Fruit fly (Drosophila melanogaster) whole organism, wandering third instar larva: ENCODE results near the gene CG10984.
A peak's percentile ranks its signal among the peaks of the same experiment; 100 is the strongest.

Experiments
- CG32264 ChIP-seq: fragments of 200-800 bp; sonication (Bioruptor generic); optimal IDR thresholded peaks from 2 replicates; lab custom pipeline; 2016; ENCODE audit warnings: missing biosample characterization, missing genetic modification characterization
- Dif ChIP-seq: fragments of 200-275, 200-300 bp; sonication (Bioruptor generic); optimal IDR thresholded peaks from 2 replicates; lab custom pipeline; 2018; ENCODE audit warnings: missing biosample characterization, missing genetic modification characterization; ENCODE audit not compliant: partially characterized antibody
- HLH106 ChIP-seq: fragments of 200-800 bp; optimal IDR thresholded peaks from 3 replicates; lab custom pipeline; 2019; ENCODE audit warnings: missing biosample characterization, mild to moderate bottlenecking, missing genetic modification characterization, moderate library complexity
- Hr78 ChIP-seq: fragments of >200 bp; optimal IDR thresholded peaks from 2 replicates; lab custom pipeline; 2017; ENCODE audit warnings: missing biosample characterization, missing genetic modification characterization
- Hr83 ChIP-seq: fragments of 200-300 bp; sonication (Bioruptor generic); optimal IDR thresholded peaks from 2 replicates; lab custom pipeline; 2016; ENCODE audit warnings: missing biosample characterization, mild to moderate bottlenecking, missing genetic modification characterization, moderate library complexity; ENCODE audit not compliant: poor library complexity, severe bottlenecking
- Jra ChIP-seq: sonication (Bioruptor generic); optimal IDR thresholded peaks from 2 replicates; lab custom pipeline; 2016; ENCODE audit warnings: missing biosample characterization, missing genetic modification characterization
- Myc ChIP-seq: fragments of >200 bp; optimal IDR thresholded peaks from 2 replicates; lab custom pipeline; 2017
- N ChIP-seq: fragments of >200 bp; optimal IDR thresholded peaks from 2 replicates; lab custom pipeline; 2018; ENCODE audit warnings: missing biosample characterization, missing external identifiers, missing genetic modification characterization
- OdsH ChIP-seq: fragments of 200-800 bp; sonication (Bioruptor generic); optimal IDR thresholded peaks from 2 replicates; lab custom pipeline; 2016; ENCODE audit warnings: missing biosample characterization, mild to moderate bottlenecking, missing genetic modification characterization
- Sp1 ChIP-seq: fragments of 200-800 bp; sonication (Bioruptor generic); optimal IDR thresholded peaks from 3 replicates; lab custom pipeline; 2019; ENCODE audit warnings: missing biosample characterization, mild to moderate bottlenecking, missing genetic modification characterization, moderate library complexity
- Vsx2 ChIP-seq: fragments of 200-300, 225-300 bp; sonication (Bioruptor generic); optimal IDR thresholded peaks from 2 replicates; lab custom pipeline; 2018; ENCODE audit warnings: missing biosample characterization, missing genetic modification characterization; ENCODE audit not compliant: partially characterized antibody
- br ChIP-seq: fragments of 200-800 bp; sonication (Bioruptor generic); optimal IDR thresholded peaks from 2 replicates; lab custom pipeline; 2016; ENCODE audit warnings: missing biosample characterization, missing genetic modification characterization
- brk ChIP-seq: fragments of 200-800 bp; sonication (Bioruptor generic); optimal IDR thresholded peaks from 2 replicates; lab custom pipeline; 2016; ENCODE audit warnings: missing biosample characterization, mild to moderate bottlenecking, missing genetic modification characterization
- dl ChIP-seq, 2 experiments: fragments of 175-275, 200-275 bp in 1 of 2; fragments of 200-275 bp in 1 of 2; sonication (Bioruptor generic); optimal IDR thresholded peaks; lab custom pipeline; 2018; ENCODE audit warnings: mild to moderate bottlenecking in 2 of 2, missing biosample characterization in 2 of 2, missing genetic modification characterization in 2 of 2, moderate library complexity in 2 of 2; ENCODE audit not compliant: partially characterized antibody in 2 of 2, insufficient read depth in 1 of 2
- dmrt93B ChIP-seq: fragments of 200-800 bp; sonication (Bioruptor generic); optimal IDR thresholded peaks from 2 replicates; lab custom pipeline; 2018; ENCODE audit warnings: missing biosample characterization, mild to moderate bottlenecking, missing genetic modification characterization
- dsf ChIP-seq: sonication (Bioruptor generic); optimal IDR thresholded peaks from 2 replicates; lab custom pipeline; 2016; ENCODE audit warnings: missing biosample characterization, missing genetic modification characterization, borderline replicate concordance
- fru ChIP-seq: fragments of 200-800 bp; sonication (Bioruptor generic); optimal IDR thresholded peaks from 3 replicates; lab custom pipeline; 2016; ENCODE audit warnings: missing biosample characterization, mild to moderate bottlenecking, missing genetic modification characterization
- h ChIP-seq: fragments of 200-800 bp; sonication (Bioruptor generic); optimal IDR thresholded peaks from 3 replicates; lab custom pipeline; 2016; ENCODE audit warnings: missing biosample characterization, mild to moderate bottlenecking, missing genetic modification characterization
- lola ChIP-seq: fragments of >200 bp; optimal IDR thresholded peaks from 2 replicates; lab custom pipeline; 2017; ENCODE audit warnings: missing biosample characterization, missing genetic modification characterization
- pan ChIP-seq: fragments of >200 bp; optimal IDR thresholded peaks from 2 replicates; lab custom pipeline; 2017
- psq ChIP-seq: fragments of 200-800 bp; sonication (Bioruptor generic); optimal IDR thresholded peaks from 3 replicates; lab custom pipeline; 2017; ENCODE audit warnings: missing biosample characterization, mild to moderate bottlenecking, missing genetic modification characterization, moderate library complexity
- rgr ChIP-seq: fragments of 200-800 bp; sonication (Bioruptor generic); optimal IDR thresholded peaks from 3 replicates; lab custom pipeline; 2016; ENCODE audit warnings: missing biosample characterization, mild to moderate bottlenecking, missing genetic modification characterization
- sage ChIP-seq: fragments of 200-800 bp; sonication (Bioruptor generic); optimal IDR thresholded peaks from 2 replicates; lab custom pipeline; 2016; ENCODE audit warnings: missing biosample characterization, mild to moderate bottlenecking, missing genetic modification characterization
- sv ChIP-seq: fragments of 200-800 bp; sonication (Bioruptor generic); optimal IDR thresholded peaks from 3 replicates; lab custom pipeline; 2016; ENCODE audit warnings: missing biosample characterization, missing genetic modification characterization
- tai ChIP-seq: sonication (Bioruptor generic); optimal IDR thresholded peaks from 2 replicates; lab custom pipeline; 2016; ENCODE audit warnings: missing biosample characterization, missing genetic modification characterization
- usp ChIP-seq: fragments of >200 bp; optimal IDR thresholded peaks from 2 replicates; lab custom pipeline; 2017; ENCODE audit warnings: missing biosample characterization, missing genetic modification characterization
- woc ChIP-seq: sonication (Bioruptor generic); optimal IDR thresholded peaks from 2 replicates; lab custom pipeline; 2016; ENCODE audit warnings: missing biosample characterization, mild to moderate bottlenecking, missing genetic modification characterization

The CG10984 gene

DNA sequence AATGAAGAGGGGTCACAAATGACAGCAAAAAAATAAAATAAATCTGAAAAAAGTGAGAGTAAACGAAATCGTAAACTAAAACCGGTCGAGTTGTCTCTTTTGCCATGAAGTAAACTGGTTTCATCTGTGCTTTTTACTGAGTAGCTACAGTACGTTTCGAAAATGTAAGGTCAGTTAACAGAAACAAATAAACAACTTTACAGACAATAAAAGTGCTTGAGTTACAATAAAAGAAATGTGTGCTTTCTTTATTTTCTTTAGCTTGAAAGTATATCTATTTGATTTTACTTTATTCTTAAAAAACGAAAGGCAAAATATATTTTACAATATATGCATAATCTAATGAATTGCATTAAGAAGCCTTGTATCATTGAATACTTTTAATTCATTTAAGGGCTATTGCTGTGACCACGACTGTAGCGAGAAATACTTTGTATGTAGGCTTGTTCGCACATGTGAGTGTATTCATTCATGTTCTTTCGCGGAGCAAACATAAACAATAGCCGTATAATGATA, 43.1 kb downstream of the CG10984 start (continued):
- TF ChIP-seq OdsH (peak; percentile 85), brk (GFP tag; lab: Kevin White, UChicago) (peak; percentile 56)
- TF ChIP-seq, all 38 proteins: peak for 22

DNA sequence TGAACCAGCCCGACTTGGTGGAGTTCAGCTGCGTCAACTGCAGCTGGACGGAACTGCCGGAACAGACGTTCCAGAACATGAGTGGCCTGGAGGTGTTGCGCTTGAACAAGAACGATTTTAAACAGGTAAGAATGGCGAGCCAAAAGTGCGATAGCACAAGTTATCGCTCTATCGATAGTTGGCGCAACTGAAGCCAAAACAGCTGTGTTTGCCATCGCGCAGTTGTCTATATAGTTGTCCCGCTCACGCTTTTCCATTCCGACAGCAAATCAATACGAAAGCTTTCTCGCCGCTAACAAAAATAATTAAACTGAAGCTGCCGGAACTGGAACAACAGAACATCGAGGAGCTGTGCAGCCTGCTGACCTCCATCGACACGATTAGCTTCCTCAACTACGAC, 44.6 kb downstream of the CG10984 start:
- TF ChIP-seq Vsx2 (GFP tag; lab: Kevin White, UChicago) (no peak), Hr78 (GFP tag; lab: Kevin White, UChicago) (no peak), Myc (lab: Kevin White, UChicago) (no peak), tai (no peak), usp (GFP tag; lab: Kevin White, UChicago) (no peak), Dif (GFP tag; lab: Kevin White, UChicago) (no peak), sv (no peak), N (GFP tag; lab: Kevin White, UChicago) (no peak), dmrt93B (GFP tag; lab: Kevin White, UChicago) (no peak), CG32264 (GFP tag; lab: Kevin White, UChicago) (no peak), brk (GFP tag; lab: Kevin White, UChicago) (no peak), OdsH (no peak), sage (GFP tag; lab: Kevin White, UChicago) (no peak), Hr83 (GFP tag; lab: Kevin White, UChicago) (no peak), Jra (GFP tag; lab: Kevin White, UChicago) (no peak), dsf (GFP tag; lab: Kevin White, UChicago) (no peak), dl (GFP tag; optimal IDR thresholded peaks at IDR 0.05; lab: Kevin White, UChicago; ENCODE audit: insufficient read depth in 1 of 2, partially characterized antibody in 2 of 2) (no peak), fru (GFP tag; lab: Kevin White, UChicago) (no peak), woc (GFP tag; lab: Kevin White, UChicago) (no peak)

DNA sequence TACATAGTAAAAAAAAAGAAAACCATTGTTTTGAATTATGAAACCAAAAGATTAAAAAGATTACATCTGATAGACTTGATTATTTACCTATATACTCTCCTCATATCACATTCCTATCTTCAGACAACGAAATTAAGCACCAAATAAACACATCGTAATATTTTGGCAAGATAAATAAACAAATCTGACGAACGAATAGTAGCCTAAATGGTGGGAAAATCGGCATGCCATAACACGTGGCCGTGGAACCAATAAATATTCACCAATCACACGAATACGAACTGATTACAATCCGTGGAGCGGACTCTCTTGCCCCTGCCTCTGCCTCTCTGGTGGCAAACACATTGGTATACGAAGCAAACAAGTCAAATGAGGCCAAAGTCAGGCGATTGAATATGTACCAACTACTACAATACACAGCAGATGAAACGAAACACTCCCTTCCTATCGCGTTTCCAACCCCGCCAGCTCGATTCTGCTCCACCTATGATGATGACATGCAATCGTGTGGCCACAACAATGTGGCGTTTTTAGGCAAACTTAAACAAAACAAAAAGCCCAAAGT, 46.2 kb downstream of the CG10984 start:
- TF ChIP-seq rgr (GFP tag; lab: Kevin White, UChicago) (no peak), psq (GFP tag; lab: Kevin White, UChicago) (no peak), brk (GFP tag; lab: Kevin White, UChicago) (no peak), lola (GFP tag; lab: Kevin White, UChicago) (no peak), h (GFP tag; lab: Kevin White, UChicago) (no peak)

DNA sequence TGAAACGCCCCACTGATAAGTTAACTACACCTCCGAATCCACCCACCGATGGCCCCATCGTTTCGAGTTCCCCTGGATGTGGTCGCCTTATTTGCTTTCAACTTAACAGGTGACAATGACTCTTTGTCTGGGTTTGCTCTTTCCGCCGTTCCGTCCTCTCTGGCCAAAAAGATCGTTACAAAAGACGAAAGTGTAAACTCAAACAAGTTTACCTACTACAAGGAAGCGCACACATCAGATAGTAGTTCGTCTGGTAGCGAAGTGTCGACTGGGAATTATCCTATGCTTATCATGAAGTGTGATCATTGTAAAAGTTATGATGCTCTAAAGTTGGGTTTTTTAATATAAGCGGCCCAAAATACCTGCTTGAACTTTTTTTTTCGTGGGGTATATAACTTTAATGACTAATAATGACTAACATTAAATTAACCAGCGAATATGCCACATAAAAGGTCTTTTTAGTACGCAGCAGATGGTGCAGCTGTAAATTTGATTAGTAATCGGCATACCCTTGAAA, 48.9 kb downstream of the CG10984 start:
- peak; percentile 20 for TF ChIP-seq psq (GFP tag; lab: Kevin White, UChicago)
- TF ChIP-seq br, result peak; percentile 8
- TF ChIP-seq Dif (GFP tag; lab: Kevin White, UChicago), result no peak
- TF ChIP-seq Hr78 (GFP tag; lab: Kevin White, UChicago), result no peak
- no peak for TF ChIP-seq N (GFP tag; lab: Kevin White, UChicago)
- TF ChIP-seq h (GFP tag; lab: Kevin White, UChicago), result peak; percentile 16
- TF ChIP-seq fru (GFP tag; lab: Kevin White, UChicago), result peak; percentile 54
- TF ChIP-seq Sp1, result peak; percentile 3

DNA sequence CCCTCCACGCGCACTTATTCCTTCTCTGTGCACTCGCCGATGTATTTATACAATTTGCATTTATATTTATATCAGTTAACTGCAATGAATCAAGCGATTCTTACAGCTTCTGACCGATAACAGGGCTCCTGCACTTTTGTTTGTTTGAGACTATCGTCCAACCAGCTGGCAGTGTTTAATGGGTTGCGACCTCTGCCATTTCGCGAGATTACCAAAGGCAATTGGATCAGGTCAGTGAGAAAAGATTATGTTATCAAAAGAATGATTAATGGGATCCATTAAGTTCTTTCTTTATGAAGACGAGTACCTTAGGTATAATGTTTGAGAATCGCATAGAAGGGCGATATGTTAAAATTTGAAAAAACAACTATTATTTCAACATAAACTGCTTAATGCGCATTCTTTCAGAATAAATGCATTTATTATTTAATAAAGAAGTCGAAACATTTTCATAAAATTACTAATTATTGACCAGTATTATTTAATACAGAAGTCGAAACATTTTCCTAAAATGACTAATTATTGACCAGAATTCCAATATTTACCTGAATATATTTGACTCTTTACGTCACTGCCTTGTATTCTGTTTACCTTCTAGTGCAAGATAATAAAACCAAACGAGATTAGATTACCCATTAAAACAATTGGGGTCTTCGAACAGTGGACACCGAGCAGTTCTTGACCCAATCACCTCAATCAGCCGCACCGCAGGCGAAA, 49.7 kb downstream of the CG10984 start:
- TF ChIP-seq br (no peak), OdsH (no peak), HLH106 (no peak)

DNA sequence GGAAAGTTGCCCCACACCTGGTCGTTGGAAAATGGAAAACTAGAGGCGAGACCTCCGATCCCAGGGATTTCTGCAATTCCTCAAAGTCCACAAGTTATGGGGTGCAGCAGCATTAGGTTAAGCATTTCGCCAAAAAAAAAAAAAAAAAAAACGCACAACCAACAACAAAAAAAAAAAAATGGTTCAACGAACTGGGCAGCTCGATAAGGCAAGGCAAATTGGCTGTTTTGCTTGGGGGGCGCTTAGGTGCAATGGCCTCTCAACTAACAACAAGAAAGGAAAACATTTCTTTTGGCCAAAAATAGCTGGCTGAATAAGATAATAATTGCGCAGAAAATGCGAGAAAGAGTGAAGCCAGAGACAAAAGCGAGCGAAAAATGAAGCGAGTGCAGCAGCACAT, 50.2 kb downstream of the CG10984 start:
- no peak for TF ChIP-seq dl (GFP tag; optimal IDR thresholded peaks at IDR 0.05; lab: Kevin White, UChicago; ENCODE audit: insufficient read depth in 1 of 2, partially characterized antibody in 2 of 2)
- TF ChIP-seq pan (lab: Kevin White, UChicago), result no peak
- TF ChIP-seq Vsx2 (GFP tag; lab: Kevin White, UChicago), result peak; percentile 60
- TF ChIP-seq Hr78 (GFP tag; lab: Kevin White, UChicago), result no peak
- TF ChIP-seq, all 38 proteins: peak for 1
